Worm (Caenorhabditis elegans): ENCODE data around the gene K02B2.6.

- TF ChIP-seq snpc-4 (tag; optimal IDR thresholded peaks at IDR 0.05), result no peak
- no peak for TF ChIP-seq nhr-76 (tag; optimal IDR thresholded peaks at IDR 0.05)
- TF ChIP-seq lsy-2 (tag; optimal IDR thresholded peaks at IDR 0.05), result no peak
- no peak for TF ChIP-seq sem-2 (GFP tag; optimal IDR thresholded peaks at IDR 0.05)
- TF ChIP-seq elt-3 (tag; optimal IDR thresholded peaks at IDR 0.05), result no peak
- no peak for TF ChIP-seq nhr-28 (tag; optimal IDR thresholded peaks at IDR 0.05)
- no peak for TF ChIP-seq elt-1 (tag; optimal IDR thresholded peaks at IDR 0.05; ENCODE audit: borderline replicate concordance, insufficient read depth)
- TF ChIP-seq mep-1 (tag; optimal IDR thresholded peaks at IDR 0.05), result no peak
- no peak for TF ChIP-seq ztf-11 (tag; optimal IDR thresholded peaks at IDR 0.05)
- no peak for TF ChIP-seq pha-4 (tag; optimal IDR thresholded peaks at IDR 0.05)
- TF ChIP-seq cnd-1 (tag; optimal IDR thresholded peaks at IDR 0.05), result no peak
- no peak for TF ChIP-seq nhr-237 (tag; optimal IDR thresholded peaks at IDR 0.05)
- no peak for TF ChIP-seq nhr-12 (tag; optimal IDR thresholded peaks at IDR 0.05)
- TF ChIP-seq ceh-43 (GFP tag; optimal IDR thresholded peaks at IDR 0.05), result no peak
Measured at ce11 chrIV:5915152-5915551, 46.9 kb downstream of the K02B2.6 start.
